Worm (Caenorhabditis elegans) whole organism, L3 larva: ENCODE results near the gene spl-1.

Source experiments
- R02D3.7 ChIP-seq: fragments of 150-350 bp; optimal IDR thresholded peaks from 2 replicates; lab custom pipeline; 2014; ENCODE audit warnings: missing biosample characterization, missing genetic modification characterization
- ZK546.5 ChIP-seq: sonication (generic microtip); optimal IDR thresholded peaks from 2 replicates; lab custom pipeline; 2017; ENCODE audit warnings: missing biosample characterization, missing genetic modification characterization
- aly-2 ChIP-seq: fragments of 150-350 bp; optimal IDR thresholded peaks from 2 replicates; lab custom pipeline; 2014; ENCODE audit warnings: missing biosample characterization, missing genetic modification characterization
- ama-1 ChIP-seq: fragments of 150-350 bp; optimal IDR thresholded peaks from 2 replicates; lab custom pipeline; 2018
- ceh-16 ChIP-seq: sonication (generic microtip); optimal IDR thresholded peaks from 2 replicates; lab custom pipeline; 2017; ENCODE audit warnings: missing biosample characterization, missing genetic modification characterization
- ceh-28 ChIP-seq: fragments of 150-350 bp; optimal IDR thresholded peaks from 2 replicates; lab custom pipeline; 2014; ENCODE audit warnings: missing biosample characterization, missing genetic modification reagents, missing genetic modification characterization
- ceh-82 ChIP-seq: fragments of 150-350 bp; optimal IDR thresholded peaks from 2 replicates; lab custom pipeline; 2014; ENCODE audit warnings: missing biosample characterization, missing genetic modification characterization
- ceh-9 ChIP-seq: sonication (generic microtip); optimal IDR thresholded peaks from 2 replicates; lab custom pipeline; 2018; ENCODE audit warnings: missing biosample characterization, missing genetic modification characterization
- daf-12 ChIP-seq: fragments of 150-350 bp; optimal IDR thresholded peaks from 2 replicates; lab custom pipeline; 2014; ENCODE audit warnings: missing biosample characterization, missing genetic modification reagents, missing genetic modification characterization
- egl-27 ChIP-seq: sonication (generic microtip); optimal IDR thresholded peaks from 4 replicates; lab custom pipeline; 2017; ENCODE audit warnings: missing biosample characterization, missing genetic modification reagents, missing genetic modification characterization
- egl-5 ChIP-seq: fragments of 150-350 bp; optimal IDR thresholded peaks from 2 replicates; lab custom pipeline; 2017; ENCODE audit warnings: missing biosample characterization, missing genetic modification reagents, missing genetic modification characterization, inconsistent platforms
- elt-1 ChIP-seq: fragments of 150-350 bp; optimal IDR thresholded peaks from 2 replicates; lab custom pipeline; 2014; ENCODE audit warnings: missing biosample characterization, missing genetic modification characterization
- elt-2 ChIP-seq: sonication (generic microtip); optimal IDR thresholded peaks from 2 replicates; lab custom pipeline; 2016; ENCODE audit warnings: missing genetic modification reagents, mild to moderate bottlenecking, missing genetic modification characterization, missing compliant biosample characterization
- elt-3 ChIP-seq, 3 experiments: fragments of 150-350 bp in 1 of 3; sonication (generic microtip) in 2 of 3; optimal IDR thresholded peaks; 2 replicates in 2 of 3; 4 replicates in 1 of 3; lab custom pipeline; 2014 to 2017; ENCODE audit warnings: missing biosample characterization in 3 of 3, missing genetic modification characterization in 3 of 3
- eor-1 ChIP-seq, 2 experiments: fragments of 150-350 bp; optimal IDR thresholded peaks; 2 replicates each; lab custom pipeline; 2014 to 2018; ENCODE audit warnings: missing biosample characterization in 2 of 2, missing genetic modification characterization in 2 of 2
- fkh-10 ChIP-seq: sonication (generic microtip); optimal IDR thresholded peaks from 2 replicates; lab custom pipeline; 2017; ENCODE audit warnings: missing biosample characterization, missing genetic modification reagents, missing genetic modification characterization
- fkh-2 ChIP-seq: fragments of 150-350 bp; optimal IDR thresholded peaks from 2 replicates; lab custom pipeline; 2014; ENCODE audit warnings: missing biosample characterization, missing genetic modification reagents, missing genetic modification characterization
- fos-1 ChIP-seq: fragments of 150-350 bp; optimal IDR thresholded peaks from 2 replicates; lab custom pipeline; 2014; ENCODE audit warnings: missing biosample characterization, missing genetic modification characterization
- hmg-11 ChIP-seq: sonication (generic microtip); optimal IDR thresholded peaks from 2 replicates; lab custom pipeline; 2016; ENCODE audit warnings: missing genetic modification characterization, missing compliant biosample characterization
- jun-1 ChIP-seq: fragments of 150-350 bp; optimal IDR thresholded peaks from 2 replicates; lab custom pipeline; 2014; ENCODE audit warnings: missing biosample characterization, missing genetic modification reagents, missing genetic modification characterization
- lin-15B ChIP-seq: fragments of 150-350 bp; optimal IDR thresholded peaks from 2 replicates; lab custom pipeline; 2014; ENCODE audit warnings: missing biosample characterization, missing genetic modification characterization
- lin-39 ChIP-seq: fragments of 150-350 bp; optimal IDR thresholded peaks from 2 replicates; lab custom pipeline; 2018; ENCODE audit warnings: missing biosample characterization, missing genetic modification reagents, missing genetic modification characterization
- lsy-12 ChIP-seq: sonication (generic microtip); optimal IDR thresholded peaks from 2 replicates; lab custom pipeline; 2016; ENCODE audit warnings: mild to moderate bottlenecking, missing genetic modification characterization, missing compliant biosample characterization
- mdl-1 ChIP-seq: fragments of 150-350 bp; optimal IDR thresholded peaks from 2 replicates; lab custom pipeline; 2014; ENCODE audit warnings: missing biosample characterization, missing genetic modification characterization
- mml-1 ChIP-seq: fragments of 150-350 bp; sonication (generic microtip); optimal IDR thresholded peaks from 3 replicates; lab custom pipeline; 2014; ENCODE audit warnings: missing biosample characterization, missing genetic modification characterization
- nfya-1 ChIP-seq: sonication (generic microtip); optimal IDR thresholded peaks from 2 replicates; lab custom pipeline; 2017; ENCODE audit warnings: missing genetic modification characterization, mild to moderate bottlenecking, missing compliant biosample characterization, antibody characterized with exemption, moderate library complexity; ENCODE audit not compliant: insufficient read depth
- nhr-11 ChIP-seq: fragments of 150-350 bp; optimal IDR thresholded peaks from 2 replicates; lab custom pipeline; 2014; ENCODE audit warnings: missing biosample characterization, missing genetic modification characterization
- nhr-12 ChIP-seq: fragments of 150-350 bp; optimal IDR thresholded peaks from 2 replicates; lab custom pipeline; 2014; ENCODE audit warnings: missing biosample characterization, missing genetic modification characterization
- nhr-23 ChIP-seq: fragments of 150-350 bp; optimal IDR thresholded peaks from 2 replicates; lab custom pipeline; 2014; ENCODE audit warnings: missing biosample characterization, missing genetic modification reagents, missing genetic modification characterization
- nhr-237 ChIP-seq: fragments of 150-350 bp; optimal IDR thresholded peaks from 2 replicates; lab custom pipeline; 2014; ENCODE audit warnings: missing biosample characterization, missing genetic modification characterization
- nhr-25 ChIP-seq: sonication (generic microtip); optimal IDR thresholded peaks from 2 replicates; lab custom pipeline; 2017; ENCODE audit warnings: missing biosample characterization, missing genetic modification characterization
- nhr-28 ChIP-seq: fragments of 150-350 bp; optimal IDR thresholded peaks from 2 replicates; lab custom pipeline; 2014; ENCODE audit warnings: missing biosample characterization, missing genetic modification characterization
- nhr-43 ChIP-seq: sonication (generic microtip); optimal IDR thresholded peaks from 2 replicates; lab custom pipeline; 2016; ENCODE audit warnings: mild to moderate bottlenecking, missing genetic modification characterization, missing compliant biosample characterization; ENCODE audit not compliant: poor library complexity, severe bottlenecking
- nhr-67 ChIP-seq: fragments of 150-350 bp; optimal IDR thresholded peaks from 2 replicates; lab custom pipeline; 2014; ENCODE audit warnings: missing biosample characterization, missing genetic modification characterization
- nhr-76 ChIP-seq: fragments of 150-350 bp; sonication (generic microtip); optimal IDR thresholded peaks from 5 replicates; lab custom pipeline; 2014; ENCODE audit warnings: missing biosample characterization, missing genetic modification characterization
- nhr-77 ChIP-seq: fragments of 150-350 bp; optimal IDR thresholded peaks from 2 replicates; lab custom pipeline; 2014; ENCODE audit warnings: missing biosample characterization, missing genetic modification characterization
- pha-4 ChIP-seq: fragments of 150-350 bp; optimal IDR thresholded peaks from 2 replicates; lab custom pipeline; 2014; ENCODE audit warnings: missing biosample characterization, missing genetic modification reagents, missing genetic modification characterization
- pqm-1 ChIP-seq: fragments of 150-350 bp; optimal IDR thresholded peaks from 2 replicates; lab custom pipeline; 2017; ENCODE audit warnings: missing biosample characterization, missing genetic modification characterization, inconsistent platforms
- sea-2 ChIP-seq: fragments of 150-350 bp; sonication (generic microtip); optimal IDR thresholded peaks from 4 replicates; lab custom pipeline; 2014; ENCODE audit warnings: missing biosample characterization, missing genetic modification reagents, missing genetic modification characterization
- skn-1 ChIP-seq: fragments of 150-350 bp; optimal IDR thresholded peaks from 2 replicates; lab custom pipeline; 2014; ENCODE audit warnings: missing biosample characterization, missing genetic modification characterization
- snpc-4 ChIP-seq: fragments of 150-350 bp; optimal IDR thresholded peaks from 2 replicates; lab custom pipeline; 2014; ENCODE audit warnings: missing biosample characterization, missing genetic modification characterization
- tbx-2 ChIP-seq: sonication (generic microtip); optimal IDR thresholded peaks from 2 replicates; lab custom pipeline; 2016; ENCODE audit warnings: mild to moderate bottlenecking, missing genetic modification characterization, missing compliant biosample characterization
- unc-39 ChIP-seq: sonication (generic microtip); optimal IDR thresholded peaks from 4 replicates; lab custom pipeline; 2017; ENCODE audit warnings: missing biosample characterization, missing genetic modification characterization
- unc-62 ChIP-seq: fragments of 150-350 bp; sonication (generic microtip); optimal IDR thresholded peaks from 4 replicates; lab custom pipeline; 2014; ENCODE audit warnings: missing biosample characterization, missing genetic modification reagents, missing genetic modification characterization
- zag-1 ChIP-seq: fragments of 150-350 bp; optimal IDR thresholded peaks from 2 replicates; lab custom pipeline; 2014; ENCODE audit warnings: missing biosample characterization, missing genetic modification characterization
- ztf-11 ChIP-seq: fragments of 150-350 bp; optimal IDR thresholded peaks from 2 replicates; lab custom pipeline; 2014; ENCODE audit warnings: missing biosample characterization, missing genetic modification characterization
- ztf-4 ChIP-seq: fragments of 150-350 bp; optimal IDR thresholded peaks from 2 replicates; lab custom pipeline; 2014; ENCODE audit warnings: missing biosample characterization, missing genetic modification characterization

The spl-1 gene

DNA sequence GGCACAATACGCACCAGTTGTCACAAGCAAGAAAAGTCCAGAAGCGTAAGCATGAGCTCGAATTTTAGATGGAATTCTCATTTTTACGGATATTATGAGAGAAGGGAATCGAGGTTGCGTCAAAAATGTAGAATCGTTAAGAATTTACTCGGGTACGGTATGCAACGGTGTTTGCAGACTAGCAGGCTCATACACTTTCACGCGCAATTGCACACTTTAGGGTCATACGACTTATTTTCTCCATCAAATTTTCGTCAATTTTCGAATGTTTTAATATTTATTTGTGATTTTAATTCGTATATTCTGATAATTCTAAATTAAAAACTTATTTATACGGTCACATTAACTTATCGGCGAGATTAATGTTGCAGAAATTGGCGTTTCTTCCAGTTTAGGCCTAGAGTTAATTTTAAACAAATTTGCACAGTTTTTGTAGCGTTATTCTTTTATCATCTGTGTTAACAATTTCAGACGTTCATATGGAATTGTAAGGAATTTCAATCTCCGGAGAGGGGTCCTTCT, 10.5 kb upstream of the spl-1 start, which contains the start of the genes T07A9.15 and nog-1 (continued):
- TF ChIP-seq elt-3 (tag; optimal IDR thresholded peaks at IDR 0.05; lab: Kevin White, UChicago), result no peak
- no peak for TF ChIP-seq mdl-1
- no peak for TF ChIP-seq ceh-9 (tag; lab: Kevin White, UChicago)
- peak; percentile 60 for TF ChIP-seq jun-1
- TF ChIP-seq fkh-10, result no peak
- no peak for TF ChIP-seq egl-27 (tag; lab: Kevin White, UChicago)
- TF ChIP-seq ztf-11 (tag; lab: Kevin White, UChicago), result no peak
- no peak for TF ChIP-seq nhr-67 (tag; lab: Kevin White, UChicago)
- TF ChIP-seq lin-15B (tag; lab: Kevin White, UChicago), result peak; percentile 70
- no peak for TF ChIP-seq daf-12
- no peak for TF ChIP-seq ZK546.5 (tag; lab: Kevin White, UChicago)
- TF ChIP-seq, all 47 proteins: peak for 15

DNA sequence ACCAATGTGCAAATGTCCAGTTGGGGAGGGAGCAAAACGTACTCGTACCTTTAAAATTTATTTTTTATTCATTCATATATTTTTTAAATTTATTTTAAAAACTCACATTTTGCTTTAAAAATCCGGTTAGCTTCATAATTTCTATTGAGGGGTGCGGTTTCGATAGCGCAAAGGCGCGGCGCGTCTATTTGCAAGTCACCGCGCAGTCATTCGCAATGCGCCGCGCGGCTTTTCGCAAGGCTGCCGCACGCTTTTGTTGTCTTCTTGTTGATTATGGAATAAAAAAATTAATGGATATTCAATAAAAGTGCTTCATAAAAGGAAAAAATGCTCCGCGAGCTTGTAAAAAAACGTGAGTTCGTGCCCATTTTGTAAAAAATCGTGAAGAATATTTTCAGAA, 7.3 kb upstream of the spl-1 start, which contains the start of the genes ears-2 and uncp-18:
Gene ears-2 (minus strand): TSS at position 190 of the 400 bp plus-strand sequence.
Gene uncp-18 (plus strand): TSS at position 282 of the 400 bp plus-strand sequence.
- TF ChIP-seq nhr-25 (tag; lab: Kevin White, UChicago), result peak; percentile 72
- no peak for TF ChIP-seq fos-1 (tag; lab: Kevin White, UChicago)
- TF ChIP-seq nhr-237 (tag; lab: Kevin White, UChicago), result no peak
- TF ChIP-seq mdl-1, result no peak
- TF ChIP-seq egl-27 (tag; lab: Kevin White, UChicago), result no peak
- TF ChIP-seq tbx-2 (tag; lab: Kevin White, UChicago), result peak; percentile 83
- no peak for TF ChIP-seq nhr-12
- TF ChIP-seq unc-39 (tag; lab: Kevin White, UChicago), result no peak
- peak; percentile 88 for TF ChIP-seq ceh-82
- TF ChIP-seq nhr-11 (tag; lab: Kevin White, UChicago), result no peak
- no peak for TF ChIP-seq ceh-9 (tag; lab: Kevin White, UChicago)
- TF ChIP-seq pha-4, result peak; percentile 89
- TF ChIP-seq skn-1 (tag; lab: Kevin White, UChicago), result peak; percentile 77
- TF ChIP-seq hmg-11, result peak; percentile 96
- TF ChIP-seq elt-3 (tag; optimal IDR thresholded peaks at IDR 0.05; lab: Kevin White, UChicago), result no peak
- peak; percentile 91 for TF ChIP-seq R02D3.7 (tag; lab: Kevin White, UChicago)
- peak; percentile 27 for TF ChIP-seq ama-1 (lab: Kevin White, UChicago)
- peak; percentile 86 for TF ChIP-seq lsy-12
- peak; percentile 70 for TF ChIP-seq jun-1
- peak; percentile 48 for TF ChIP-seq zag-1 (tag; lab: Kevin White, UChicago)
- no peak for TF ChIP-seq mml-1 (tag; lab: Kevin White, UChicago)
- TF ChIP-seq egl-5, result peak; percentile 76
- TF ChIP-seq daf-12, result no peak
- no peak for TF ChIP-seq ztf-4 (tag; lab: Kevin White, UChicago)
- TF ChIP-seq nhr-76 (tag; lab: Kevin White, UChicago), result peak; percentile 32
- TF ChIP-seq nhr-43 (tag; lab: Kevin White, UChicago), result peak; percentile 97
- peak; percentile 50 for TF ChIP-seq fkh-10
- TF ChIP-seq nhr-77 (tag; lab: Kevin White, UChicago), result peak; percentile 48
- TF ChIP-seq lin-15B (tag; lab: Kevin White, UChicago), result peak; percentile 79
- TF ChIP-seq ceh-28, result peak; percentile 86
- no peak for TF ChIP-seq fkh-2 (tag; lab: Kevin White, UChicago)
- TF ChIP-seq sea-2 (GFP tag; lab: Kevin White, UChicago), result no peak
- peak; percentile 88 for TF ChIP-seq lin-39
- peak; percentile 34 for TF ChIP-seq elt-1
- no peak for TF ChIP-seq aly-2
- TF ChIP-seq elt-2, result peak; percentile 73
- TF ChIP-seq unc-62 (GFP tag; lab: Kevin White, UChicago), result no peak
- peak; percentile 92 for TF ChIP-seq nhr-23 (tag; lab: Kevin White, UChicago)
- no peak for TF ChIP-seq ZK546.5 (tag; lab: Kevin White, UChicago)
- TF ChIP-seq eor-1 (tag; optimal IDR thresholded peaks at IDR 0.05; lab: Kevin White, UChicago), result no peak
- no peak for TF ChIP-seq nhr-28 (tag; lab: Kevin White, UChicago)
- peak; percentile 80 for TF ChIP-seq nfya-1 (tag; lab: Kevin White, UChicago)
- TF ChIP-seq ztf-11 (tag; lab: Kevin White, UChicago), result no peak
- TF ChIP-seq pqm-1 (tag; lab: Kevin White, UChicago), result peak; percentile 4
- TF ChIP-seq snpc-4 (tag; lab: Kevin White, UChicago), result peak; percentile 77
- TF ChIP-seq nhr-67 (tag; lab: Kevin White, UChicago), result peak; percentile 42
- no peak for TF ChIP-seq ceh-16 (tag; lab: Kevin White, UChicago)
